Fruit fly (Drosophila melanogaster): ENCODE results near the gene Ip259.

Ip259 gene

DNA sequence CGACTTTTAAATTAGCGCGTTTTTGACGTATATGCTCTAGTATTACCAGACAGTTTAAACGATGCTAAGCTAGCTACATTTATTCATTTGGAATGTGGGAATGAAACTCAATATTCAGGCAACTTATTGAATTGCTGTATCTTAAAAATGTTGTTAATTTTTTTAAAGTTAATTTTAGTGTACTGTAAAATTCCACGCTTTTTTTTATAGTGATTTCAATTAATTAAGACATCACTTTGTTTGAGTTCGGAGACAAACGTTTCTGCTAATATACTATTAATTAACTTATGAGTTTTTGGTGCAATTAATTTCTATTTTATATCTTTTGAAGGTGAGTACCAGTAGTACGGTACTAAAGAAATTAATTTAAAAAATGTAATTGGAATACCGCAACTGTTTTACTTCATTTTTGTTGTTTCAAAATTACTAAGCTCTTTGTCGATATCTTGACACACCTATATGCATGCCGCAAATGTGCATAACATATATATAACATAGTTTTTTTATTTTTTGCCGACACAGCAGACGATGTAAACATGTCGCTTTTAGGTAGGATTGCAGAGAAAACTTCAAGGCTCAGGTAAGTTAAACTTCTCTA is 21.8 kb upstream of the Ip259 start, which contains the start of the genes Cdk1 and mRpS7 (continued):
- peak; percentile 47; the same call in 1 of the 3 replicates for TF ChIP-seq H15 (GFP tag; IDR thresholded peaks at IDR 0.05)
- TF ChIP-seq CG6854 (GFP tag; optimal IDR thresholded peaks at IDR 0.05): peak; percentile 3
- peak; percentile 52; the same call in 1 of the 3 replicates for TF ChIP-seq CG11456 (GFP tag; IDR thresholded peaks at IDR 0.05)
- TF ChIP-seq CG11093 (GFP tag; IDR thresholded peaks at IDR 0.05): 0 out of 3 replicates have a peak, but pooled peaks have one; percentile 16
- TF ChIP-seq CG15479 (GFP tag; optimal IDR thresholded peaks at IDR 0.05): no peak
- TF ChIP-seq Max (GFP tag; optimal IDR thresholded peaks at IDR 0.05): peak; percentile 79
- TF ChIP-seq dimm (GFP tag; IDR thresholded peaks at IDR 0.05): no peak
- 0 out of 2 replicates have a peak, but pooled peaks have one; percentile 52 for TF ChIP-seq CG5953 (GFP tag; IDR thresholded peaks at IDR 0.05)
- TF ChIP-seq Optix (GFP tag; IDR thresholded peaks at IDR 0.05): no peak
- peak; percentile 73 for TF ChIP-seq CG13424 (tag; optimal IDR thresholded peaks at IDR 0.05)
- peak; percentile 7 for TF ChIP-seq CG6654 (GFP tag; optimal IDR thresholded peaks at IDR 0.05)
- TF ChIP-seq al (GFP tag; IDR thresholded peaks at IDR 0.05): peak; percentile 54
- peak; percentile 84 for TF ChIP-seq CG18262 (tag; optimal IDR thresholded peaks at IDR 0.05)
- TF ChIP-seq Stat92E (GFP tag; optimal IDR thresholded peaks at IDR 0.05): no peak
- TF ChIP-seq Ets65A (GFP tag): peak; percentile 85
- TF ChIP-seq CG9932 (GFP tag; IDR thresholded peaks at IDR 0.05): peak; percentile 35; the same call in 1 of the 2 replicates
- TF ChIP-seq CG12299 (tag; optimal IDR thresholded peaks at IDR 0.05): peak; percentile 32
- TF ChIP-seq oc (tag; optimal IDR thresholded peaks at IDR 0.05): no peak
- peak; percentile 16; the same call in 1 of the 2 replicates for TF ChIP-seq dati (GFP tag; IDR thresholded peaks at IDR 0.05)
- TF ChIP-seq CG10366 (GFP tag; IDR thresholded peaks at IDR 0.05): peak; percentile 69; the same call in 1 of the 2 replicates
- TF ChIP-seq kah (GFP tag; optimal IDR thresholded peaks at IDR 0.05): no peak
- TF ChIP-seq CkIIα-i1 (GFP tag; IDR thresholded peaks at IDR 0.05): no peak
- no peak for TF ChIP-seq pb (GFP tag; optimal IDR thresholded peaks at IDR 0.05)
- TF ChIP-seq Kr (GFP tag; optimal IDR thresholded peaks at IDR 0.05): no peak
- no peak for TF ChIP-seq CG11560 (tag; IDR thresholded peaks at IDR 0.05)
- peak; percentile 45 for TF ChIP-seq CG1529 (GFP tag; optimal IDR thresholded peaks at IDR 0.05)
- no peak for TF ChIP-seq lbe (GFP tag; optimal IDR thresholded peaks at IDR 0.05)
- TF ChIP-seq CG6689 (GFP tag; IDR thresholded peaks at IDR 0.05): peak; percentile 78; the same call in 1 of the 2 replicates
- no peak for TF ChIP-seq Dll (GFP tag; IDR thresholded peaks at IDR 0.05; ENCODE audit: partially characterized antibody)
- TF ChIP-seq disco-r (GFP tag; optimal IDR thresholded peaks at IDR 0.05): peak; percentile 18
- TF ChIP-seq ind (GFP tag; optimal IDR thresholded peaks at IDR 0.05): peak; percentile 77
- TF ChIP-seq CG3838 (GFP tag; optimal IDR thresholded peaks at IDR 0.05): peak; percentile 63
- TF ChIP-seq CG3726 (GFP tag; IDR thresholded peaks at IDR 0.05): 0 out of 3 replicates have a peak, but pooled peaks have one; percentile 54
- peak; percentile 79 for TF ChIP-seq unpg (GFP tag; optimal IDR thresholded peaks at IDR 0.05)
- peak; percentile 27 for TF ChIP-seq CG8359 (GFP tag; optimal IDR thresholded peaks at IDR 0.05; ENCODE audit: borderline replicate concordance)
- peak; percentile 71 for TF ChIP-seq CG16863 (GFP tag; optimal IDR thresholded peaks at IDR 0.05)
- peak; percentile 13; the same call in 1 of the 3 replicates for TF ChIP-seq CG2889 (GFP tag; IDR thresholded peaks at IDR 0.05)
- no peak for TF ChIP-seq jing (GFP tag; optimal IDR thresholded peaks at IDR 0.05)
- peak; percentile 23 for TF ChIP-seq CG4617 (GFP tag; optimal IDR thresholded peaks at IDR 0.05; ENCODE audit: borderline replicate concordance)
- peak; percentile 59 for TF ChIP-seq Nf-YC (tag; optimal IDR thresholded peaks at IDR 0.05)
- TF ChIP-seq CG1233 (GFP tag; optimal IDR thresholded peaks at IDR 0.05): peak; percentile 66
